Fruit fly (Drosophila melanogaster): ENCODE results near the gene CG46025.

The CG46025 gene

DNA sequence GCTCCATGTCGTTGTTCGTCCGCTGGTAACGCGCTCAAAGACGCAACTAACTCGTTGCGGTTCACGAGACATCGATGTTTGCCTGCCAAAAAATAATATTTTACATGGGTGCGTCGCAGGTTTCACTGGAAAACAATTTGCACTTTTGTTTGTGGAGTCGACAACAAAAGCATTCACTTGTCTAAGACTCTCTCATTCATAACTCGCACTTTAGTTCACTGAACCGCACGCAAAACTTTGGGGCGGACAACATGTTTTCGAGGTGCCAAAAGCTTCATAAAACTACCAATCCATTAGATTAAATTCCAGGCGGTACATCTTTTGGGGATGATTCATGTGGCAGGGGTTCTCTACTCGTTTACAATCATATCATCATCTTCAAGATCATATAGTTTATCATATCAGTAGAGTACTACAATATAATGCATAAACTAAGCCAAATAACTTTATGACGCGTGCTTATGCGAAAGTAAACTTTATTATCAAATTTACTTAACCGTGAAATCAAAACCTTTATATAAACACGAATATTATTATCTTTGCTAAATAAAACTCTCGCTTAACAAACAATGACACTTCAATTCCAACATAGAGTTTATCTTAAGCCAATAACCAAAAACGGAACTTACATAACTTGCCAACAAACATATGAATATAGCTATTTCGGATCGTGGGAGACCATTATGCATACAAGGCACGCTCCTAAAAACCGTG, 24.2 kb downstream of the CG46025 start, which contains the start of gene CG7179 (continued):
- TF ChIP-seq CG13894 (tag; optimal IDR thresholded peaks at IDR 0.05) (peak; percentile 43), HLH3B (GFP tag; IDR thresholded peaks at IDR 0.05) (no peak), Xrp1 (GFP tag; IDR thresholded peaks at IDR 0.05) (no peak), dmrt99B (tag; optimal IDR thresholded peaks at IDR 0.05) (peak; percentile 32), pan (optimal IDR thresholded peaks at IDR 0.05) (no peak), pan (GFP tag; optimal IDR thresholded peaks at IDR 0.05 in 1 of 2, IDR thresholded peaks at IDR 0.05 in 1 of 2) (no peak), cg (GFP tag; optimal IDR thresholded peaks at IDR 0.05) (no peak), bigmax (GFP tag; optimal IDR thresholded peaks at IDR 0.05) (no peak), CG6813 (GFP tag; optimal IDR thresholded peaks at IDR 0.05) (peak; percentile 21), otp (GFP tag; IDR thresholded peaks at IDR 0.05) (no peak), Dip2 (GFP tag; IDR thresholded peaks at IDR 0.05) (no peak), pnt (GFP tag; optimal IDR thresholded peaks at IDR 0.05) (no peak), NC2α (GFP tag; optimal IDR thresholded peaks at IDR 0.05) (no peak), Hsf (GFP tag; optimal IDR thresholded peaks at IDR 0.05) (no peak), stc (GFP tag; IDR thresholded peaks at IDR 0.05) (0 out of 2 replicates have a peak, but pooled peaks have one; percentile 12), CG1529 (GFP tag; optimal IDR thresholded peaks at IDR 0.05) (no peak), CG11093 (GFP tag; IDR thresholded peaks at IDR 0.05) (no peak), lmd (GFP tag; IDR thresholded peaks at IDR 0.05) (no peak), CG18599 (GFP tag; optimal IDR thresholded peaks at IDR 0.05) (peak; percentile 38), Max (GFP tag; optimal IDR thresholded peaks at IDR 0.05) (no peak), dan (GFP tag; IDR thresholded peaks at IDR 0.05) (no peak), jumu (GFP tag; optimal IDR thresholded peaks at IDR 0.05) (no peak), CG34376 (GFP tag; optimal IDR thresholded peaks at IDR 0.05) (peak; percentile 5), Atf-2 (GFP tag; optimal IDR thresholded peaks at IDR 0.05) (no peak), sob (GFP tag; IDR thresholded peaks at IDR 0.05) (no peak), ase (GFP tag; IDR thresholded peaks at IDR 0.05) (no peak), CG10543 (GFP tag; optimal IDR thresholded peaks at IDR 0.05) (no peak), aop (GFP tag; IDR thresholded peaks at IDR 0.05) (no peak), CG9817 (tag; optimal IDR thresholded peaks at IDR 0.05) (peak; percentile 6), fd3F (GFP tag; optimal IDR thresholded peaks at IDR 0.05) (peak; percentile 18), CG8359 (GFP tag; optimal IDR thresholded peaks at IDR 0.05; ENCODE audit: borderline replicate concordance) (no peak), CG11085 (GFP tag; IDR thresholded peaks at IDR 0.05) (no peak), pb (GFP tag; optimal IDR thresholded peaks at IDR 0.05) (no peak), ATbp (GFP tag; optimal IDR thresholded peaks at IDR 0.05) (peak; percentile 38), D19A (tag; optimal IDR thresholded peaks at IDR 0.05) (no peak), gfzf (GFP tag; optimal IDR thresholded peaks at IDR 0.05) (no peak), ken (GFP tag; IDR thresholded peaks at IDR 0.05) (no peak), Bdp1 (GFP tag; optimal IDR thresholded peaks at IDR 0.05) (no peak), unpg (GFP tag; optimal IDR thresholded peaks at IDR 0.05) (peak; percentile 32), CG6654 (GFP tag; optimal IDR thresholded peaks at IDR 0.05) (no peak)

DNA sequence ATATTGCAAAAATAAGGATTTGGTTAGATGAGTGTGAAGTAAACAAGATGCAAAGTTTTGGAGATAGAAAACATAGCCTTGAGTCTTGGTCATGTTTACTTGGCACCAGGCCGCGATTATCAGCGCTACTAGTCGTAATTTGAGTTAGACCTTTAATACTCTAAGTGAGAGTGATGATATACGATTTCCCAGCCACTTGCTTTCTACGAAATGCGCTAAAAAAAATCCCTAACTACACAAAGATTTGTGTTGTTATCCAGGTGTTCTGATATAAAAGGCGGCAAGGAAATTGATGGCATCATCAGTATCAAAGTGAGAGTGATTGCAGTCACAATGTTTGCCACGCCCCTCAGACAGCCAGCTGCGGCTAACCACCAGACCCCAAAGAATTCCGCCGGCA, 25.8 kb downstream of the CG46025 start, which contains the start of gene Uro:
Gene Uro (plus strand): TSS at position 301 of the 400 bp plus-strand sequence.
- TF ChIP-seq sens (GFP tag) = peak; percentile 18
- TF ChIP-seq cg (GFP tag; optimal IDR thresholded peaks at IDR 0.05) = no peak
- no peak for TF ChIP-seq chif (GFP tag; optimal IDR thresholded peaks at IDR 0.05)

Data from whole organism, embryonic.